Fruit fly (Drosophila melanogaster): ENCODE data around the gene up.

The up gene

dm6 chrX:13616417-13617050, 14.2 kb upstream of the up start, which contains the start of the genes tth and Tango2 (continued):
- TF ChIP-seq Lim3 (GFP tag; IDR thresholded peaks at IDR 0.05) (no peak), Six4 (GFP tag; optimal IDR thresholded peaks at IDR 0.05) (peak; percentile 29), gce (GFP tag; IDR thresholded peaks at IDR 0.05) (no peak; the same call in 2 of the 3 replicates), CG9727 (GFP tag; optimal IDR thresholded peaks at IDR 0.05) (peak; percentile 63), NC2α (GFP tag; optimal IDR thresholded peaks at IDR 0.05) (peak; percentile 35), slbo (GFP tag; IDR thresholded peaks at IDR 0.05) (peak; percentile 89), eyg (GFP tag; optimal IDR thresholded peaks at IDR 0.05) (no peak), CG13624 (GFP tag; optimal IDR thresholded peaks at IDR 0.05) (peak; percentile 60), gem (tag; optimal IDR thresholded peaks at IDR 0.05) (peak; percentile 88), CG32772 (GFP tag; IDR thresholded peaks at IDR 0.05) (0 out of 2 replicates have a peak, but pooled peaks have one; percentile 39), CG12071 (GFP tag; optimal IDR thresholded peaks at IDR 0.05) (no peak), org-1 (GFP tag; optimal IDR thresholded peaks at IDR 0.05) (peak; percentile 59), sima (GFP tag; optimal IDR thresholded peaks at IDR 0.05) (no peak), Doc3 (GFP tag; IDR thresholded peaks at IDR 0.05; ENCODE audit: partially characterized antibody) (peak; percentile 46; the same call in 1 of the 3 replicates), CG17829 (tag; optimal IDR thresholded peaks at IDR 0.05) (peak; percentile 60), CG31365 (tag; optimal IDR thresholded peaks at IDR 0.05) (no peak), abd-A (tag; optimal IDR thresholded peaks at IDR 0.05) (no peak), CG3995 (GFP tag; optimal IDR thresholded peaks at IDR 0.05) (peak; percentile 26), CG31388 (GFP tag; optimal IDR thresholded peaks at IDR 0.05) (no peak), CG17568 (GFP tag; optimal IDR thresholded peaks at IDR 0.05) (no peak), run (tag; optimal IDR thresholded peaks at IDR 0.05) (no peak), CG10209 (GFP tag; optimal IDR thresholded peaks at IDR 0.05) (peak; percentile 59), Dp (GFP tag; optimal IDR thresholded peaks at IDR 0.05) (peak; percentile 72), CG9876 (GFP tag; optimal IDR thresholded peaks at IDR 0.05) (peak; percentile 11), bsh (GFP tag; optimal IDR thresholded peaks at IDR 0.05) (peak; percentile 43 to 69), dimm (GFP tag; IDR thresholded peaks at IDR 0.05) (no peak), Fer2 (tag; optimal IDR thresholded peaks at IDR 0.05) (peak; percentile 46), sob (GFP tag; IDR thresholded peaks at IDR 0.05) (peak; percentile 75), zen (tag; optimal IDR thresholded peaks at IDR 0.05) (peak; percentile 63), CG12942 (GFP tag; optimal IDR thresholded peaks at IDR 0.05) (peak; percentile 41), Gsc (GFP tag; IDR thresholded peaks at IDR 0.05) (no peak), CG18619 (GFP tag; optimal IDR thresholded peaks at IDR 0.05) (peak; percentile 60), cwo (GFP tag; optimal IDR thresholded peaks at IDR 0.05) (peak; percentile 67), Mad (GFP tag; optimal IDR thresholded peaks at IDR 0.05) (peak; percentile 68), MESR4 (GFP tag; optimal IDR thresholded peaks at IDR 0.05) (no peak), vnd (GFP tag; IDR thresholded peaks at IDR 0.05; ENCODE audit: partially characterized antibody) (peak; percentile 59; the same call in 1 of the 3 replicates), ham (GFP tag; IDR thresholded peaks at IDR 0.05) (peak; percentile 44; the same call in 1 of the 2 replicates), inv (GFP tag; IDR thresholded peaks at IDR 0.05; ENCODE audit: partially characterized antibody) (peak; percentile 50; the same call in 1 of the 2 replicates), tx (GFP tag; optimal IDR thresholded peaks at IDR 0.05) (peak; percentile 45), esg (GFP tag; conservative IDR thresholded peaks at IDR 0.05) (peak; percentile 75), Bteb2 (GFP tag; optimal IDR thresholded peaks at IDR 0.05) (peak; percentile 78), ab (GFP tag; optimal IDR thresholded peaks at IDR 0.05) (no peak), CG18764 (GFP tag; optimal IDR thresholded peaks at IDR 0.05) (peak; percentile 31), Doc2 (GFP tag; IDR thresholded peaks at IDR 0.05) (0 out of 2 replicates have a peak, but pooled peaks have one; percentile 33), CG1603 (tag; optimal IDR thresholded peaks at IDR 0.05) (peak; percentile 41), CG12744 (GFP tag; optimal IDR thresholded peaks at IDR 0.05) (peak; percentile 45), CG12219 (GFP tag; optimal IDR thresholded peaks at IDR 0.05) (peak; percentile 25), CG17328 (GFP tag; IDR thresholded peaks at IDR 0.05) (peak; percentile 70), Oaz (GFP tag; IDR thresholded peaks at IDR 0.05) (peak; percentile 63), CG7786 (GFP tag; optimal IDR thresholded peaks at IDR 0.05) (peak; percentile 59)
